Fruit fly (Drosophila melanogaster): ENCODE data around the gene CG11588.
A peak's percentile ranks its signal among the peaks of the same experiment; 100 is the strongest.

CG11588 gene

dm6 chr3L:11921213-11921612 lies at the start of gene CG11588:
Gene CG11588, plus strand, starts transcription at chr3L:11921513.
- TF ChIP-seq Pif1B (GFP tag; optimal IDR thresholded peaks at IDR 0.05) (no peak), CG10348 (GFP tag; IDR thresholded peaks at IDR 0.05) (no peak), CG4496 (GFP tag; IDR thresholded peaks at IDR 0.05) (no peak), CG15710 (tag; optimal IDR thresholded peaks at IDR 0.05) (no peak), CG34367 (tag; optimal IDR thresholded peaks at IDR 0.05) (no peak), CG14655 (GFP tag; optimal IDR thresholded peaks at IDR 0.05) (no peak), D1 (tag; optimal IDR thresholded peaks at IDR 0.05) (no peak), CG17806 (tag; optimal IDR thresholded peaks at IDR 0.05) (no peak), gl (tag; optimal IDR thresholded peaks at IDR 0.05) (no peak), Ets98B (GFP tag; IDR thresholded peaks at IDR 0.05) (no peak)

DNA sequence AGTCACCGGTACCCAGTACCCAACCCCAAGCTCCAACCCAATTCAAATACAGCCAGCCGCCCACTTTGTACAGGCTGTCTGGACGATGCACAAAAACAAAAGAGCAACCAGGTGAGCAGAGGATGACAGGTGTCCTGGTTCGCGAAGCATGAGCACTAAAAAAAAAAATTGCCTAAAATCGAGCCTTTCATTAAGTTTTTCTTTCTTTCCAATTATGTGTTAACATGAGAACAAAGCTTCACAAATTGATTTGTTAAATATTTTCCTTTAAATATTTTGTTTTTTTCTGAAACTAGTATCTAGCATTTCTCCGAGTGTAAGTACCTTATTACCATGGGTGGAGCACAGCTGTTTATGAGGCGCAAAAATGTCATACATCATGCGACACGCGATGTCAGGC lies 46.6 kb upstream of the CG11588 start:
- TF ChIP-seq CG4496 (GFP tag; IDR thresholded peaks at IDR 0.05) (0 out of 3 replicates have a peak, but pooled peaks have one; percentile 20), Snoo (tag; optimal IDR thresholded peaks at IDR 0.05) (no peak), CG9948 (tag; optimal IDR thresholded peaks at IDR 0.05) (peak; percentile 15), CG8159 (tag; optimal IDR thresholded peaks at IDR 0.05) (peak; percentile 49), CG15710 (tag; optimal IDR thresholded peaks at IDR 0.05) (peak; percentile 42), CG17806 (tag; optimal IDR thresholded peaks at IDR 0.05) (no peak), Pif1A (GFP tag; optimal IDR thresholded peaks at IDR 0.05) (peak; percentile 16), CG14655 (GFP tag; optimal IDR thresholded peaks at IDR 0.05) (peak; percentile 27)

DNA sequence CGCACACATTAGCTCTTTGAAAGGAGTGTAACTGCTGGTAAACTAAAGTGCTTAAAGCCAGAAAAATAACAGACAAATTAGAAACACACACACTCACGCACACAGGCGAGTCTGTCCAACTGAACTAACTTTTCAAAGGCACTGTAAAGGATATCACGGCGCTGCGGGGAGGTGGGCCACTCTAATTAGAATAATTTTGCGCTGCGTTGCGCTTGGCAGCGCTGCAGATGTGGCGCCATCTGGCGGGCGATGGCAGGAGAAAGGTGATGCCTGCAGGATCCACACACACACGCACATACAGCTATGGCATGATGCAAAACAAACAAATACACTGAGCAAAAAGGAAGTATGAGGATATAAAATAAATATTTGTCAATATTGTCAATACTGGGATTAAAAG lies 45.3 kb upstream of the CG11588 start:
- TF ChIP-seq CG8301 (tag; optimal IDR thresholded peaks at IDR 0.05): no peak
- no peak for TF ChIP-seq CG10348 (GFP tag; IDR thresholded peaks at IDR 0.05)
- no peak for TF ChIP-seq EcR (GFP tag; optimal IDR thresholded peaks at IDR 0.05)
- TF ChIP-seq CG12605 (GFP tag; IDR thresholded peaks at IDR 0.05): no peak
- TF ChIP-seq rn (GFP tag; IDR thresholded peaks at IDR 0.05): no peak
- TF ChIP-seq CG15710 (tag; optimal IDR thresholded peaks at IDR 0.05): no peak
- no peak for TF ChIP-seq Pif1A (GFP tag; optimal IDR thresholded peaks at IDR 0.05)
- TF ChIP-seq fd96Ca (GFP tag; IDR thresholded peaks at IDR 0.05): no peak
- no peak for TF ChIP-seq gl (tag; optimal IDR thresholded peaks at IDR 0.05)
- TF ChIP-seq Snoo (tag; optimal IDR thresholded peaks at IDR 0.05): no peak
- TF ChIP-seq CG14655 (GFP tag; optimal IDR thresholded peaks at IDR 0.05): no peak
- TF ChIP-seq CG8159 (tag; optimal IDR thresholded peaks at IDR 0.05): no peak
- no peak for TF ChIP-seq Pif1B (GFP tag; optimal IDR thresholded peaks at IDR 0.05)

DNA sequence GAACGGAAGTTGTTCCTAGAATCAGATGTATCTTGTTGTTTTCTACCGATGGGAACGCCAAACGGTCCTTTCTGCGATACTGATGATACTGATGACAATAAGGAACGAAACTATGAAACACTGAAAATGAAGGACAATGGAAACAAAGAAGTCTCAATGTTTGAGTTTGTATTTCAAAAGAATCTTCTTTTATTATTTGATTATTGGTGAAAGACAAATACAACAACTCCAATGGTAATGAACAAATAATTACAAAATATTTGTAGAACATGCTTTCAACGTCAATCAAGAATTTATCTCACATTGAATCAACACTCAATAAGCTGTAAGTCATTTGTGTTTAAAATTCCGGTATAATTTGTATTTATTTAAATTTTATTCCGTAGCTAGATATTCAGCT lies 42.5 kb upstream of the CG11588 start, which contains the start of gene Sprn:
Sprn (plus strand) TSS at position 301 of the 400 bp plus-strand sequence.
- no peak for TF ChIP-seq CG8159 (tag; optimal IDR thresholded peaks at IDR 0.05)
- no peak for TF ChIP-seq D1 (tag; optimal IDR thresholded peaks at IDR 0.05)
- no peak for TF ChIP-seq CG34367 (tag; optimal IDR thresholded peaks at IDR 0.05)
- TF ChIP-seq fd96Ca (GFP tag; IDR thresholded peaks at IDR 0.05): no peak

DNA sequence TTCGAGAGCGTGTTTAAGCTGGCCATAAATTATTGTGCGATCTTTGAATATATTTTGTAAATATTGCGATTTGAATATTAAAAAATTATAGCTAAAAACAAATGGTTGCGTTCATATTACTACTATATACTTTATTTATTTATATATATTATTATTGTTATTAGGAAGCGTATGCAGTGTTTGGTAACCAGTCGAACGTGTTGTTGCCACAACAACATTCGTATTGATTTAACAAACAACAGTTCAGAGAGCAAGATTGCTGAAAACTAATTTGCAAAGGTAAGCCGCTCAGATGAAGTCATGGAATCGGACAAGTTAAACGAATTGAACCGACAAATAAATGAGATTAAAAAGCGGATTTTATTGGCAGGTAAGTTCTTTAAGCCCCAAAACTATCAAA lies 40.2 kb upstream of the CG11588 start, which contains the start of gene CCDC151:
CCDC151 (plus strand) TSS at position 301 of the 400 bp plus-strand sequence.
- TF ChIP-seq fd96Ca (GFP tag; IDR thresholded peaks at IDR 0.05): no peak
- TF ChIP-seq rn (GFP tag; IDR thresholded peaks at IDR 0.05): no peak
- TF ChIP-seq Ets98B (GFP tag; IDR thresholded peaks at IDR 0.05): no peak
- TF ChIP-seq D1 (tag; optimal IDR thresholded peaks at IDR 0.05): no peak
- no peak for TF ChIP-seq gl (tag; optimal IDR thresholded peaks at IDR 0.05)
- TF ChIP-seq CG8301 (tag; optimal IDR thresholded peaks at IDR 0.05): no peak
- TF ChIP-seq Snoo (tag; optimal IDR thresholded peaks at IDR 0.05): no peak
- no peak for TF ChIP-seq CG14655 (GFP tag; optimal IDR thresholded peaks at IDR 0.05)
- TF ChIP-seq CG17806 (tag; optimal IDR thresholded peaks at IDR 0.05): no peak
- TF ChIP-seq CG4496 (GFP tag; IDR thresholded peaks at IDR 0.05): no peak
- no peak for TF ChIP-seq CG10348 (GFP tag; IDR thresholded peaks at IDR 0.05)
- TF ChIP-seq CG15710 (tag; optimal IDR thresholded peaks at IDR 0.05): no peak
- no peak for TF ChIP-seq CG12605 (GFP tag; IDR thresholded peaks at IDR 0.05)
- TF ChIP-seq Pif1B (GFP tag; optimal IDR thresholded peaks at IDR 0.05): no peak
- TF ChIP-seq CG9948 (tag; optimal IDR thresholded peaks at IDR 0.05): no peak
- TF ChIP-seq CG13204 (GFP tag; optimal IDR thresholded peaks at IDR 0.05): no peak
- no peak for TF ChIP-seq EcR (GFP tag; optimal IDR thresholded peaks at IDR 0.05)
- no peak for TF ChIP-seq CG34367 (tag; optimal IDR thresholded peaks at IDR 0.05)
- no peak for TF ChIP-seq CG32121 (GFP tag; IDR thresholded peaks at IDR 0.05)

DNA sequence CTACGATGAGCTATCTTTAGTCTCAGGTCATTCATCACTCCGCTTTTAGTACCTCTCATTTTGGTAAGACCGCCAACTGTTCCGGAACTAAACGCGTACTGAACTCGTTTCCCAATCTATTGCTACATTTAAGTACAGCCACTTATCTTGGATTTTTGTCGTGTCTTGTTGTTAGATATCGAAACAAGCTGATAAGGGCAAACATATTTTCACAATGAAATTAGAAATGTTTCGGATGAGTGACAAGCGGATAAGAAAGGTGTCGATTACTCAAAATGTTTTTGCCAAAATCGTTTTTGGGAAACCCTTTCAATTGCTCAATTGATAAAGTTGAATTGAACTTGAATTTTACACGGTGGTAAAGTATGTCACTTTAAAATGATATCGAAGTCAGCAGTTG lies 32.4 kb upstream of the CG11588 start, which contains the start of gene CG5897:
CG5897 (minus strand) TSS at position 101 of the 400 bp plus-strand sequence.
- TF ChIP-seq Pif1A (GFP tag; optimal IDR thresholded peaks at IDR 0.05) (no peak), CG9948 (tag; optimal IDR thresholded peaks at IDR 0.05) (no peak), Snoo (tag; optimal IDR thresholded peaks at IDR 0.05) (no peak), CG17806 (tag; optimal IDR thresholded peaks at IDR 0.05) (no peak), CG10348 (GFP tag; IDR thresholded peaks at IDR 0.05) (no peak), CG13204 (GFP tag; optimal IDR thresholded peaks at IDR 0.05) (no peak), CG4496 (GFP tag; IDR thresholded peaks at IDR 0.05) (no peak), EcR (GFP tag; optimal IDR thresholded peaks at IDR 0.05) (no peak), Pif1B (GFP tag; optimal IDR thresholded peaks at IDR 0.05) (no peak), CG14655 (GFP tag; optimal IDR thresholded peaks at IDR 0.05) (no peak), CG15710 (tag; optimal IDR thresholded peaks at IDR 0.05) (no peak)

dm6 chr3L:11892766-11893165 lies 28.5 kb upstream of the CG11588 start:
- TF ChIP-seq CG9948 (tag; optimal IDR thresholded peaks at IDR 0.05): no peak
- no peak for TF ChIP-seq Snoo (tag; optimal IDR thresholded peaks at IDR 0.05)
- TF ChIP-seq EcR (GFP tag; optimal IDR thresholded peaks at IDR 0.05): no peak
- TF ChIP-seq CG8159 (tag; optimal IDR thresholded peaks at IDR 0.05): no peak
- no peak for TF ChIP-seq Pif1B (GFP tag; optimal IDR thresholded peaks at IDR 0.05)
- TF ChIP-seq CG34367 (tag; optimal IDR thresholded peaks at IDR 0.05): no peak
- TF ChIP-seq fd96Ca (GFP tag; IDR thresholded peaks at IDR 0.05): no peak
- TF ChIP-seq CG13204 (GFP tag; optimal IDR thresholded peaks at IDR 0.05): no peak

All from whole organism, pupa.